Fruit fly (Drosophila melanogaster): ENCODE data around the gene CG14252.

DNA sequence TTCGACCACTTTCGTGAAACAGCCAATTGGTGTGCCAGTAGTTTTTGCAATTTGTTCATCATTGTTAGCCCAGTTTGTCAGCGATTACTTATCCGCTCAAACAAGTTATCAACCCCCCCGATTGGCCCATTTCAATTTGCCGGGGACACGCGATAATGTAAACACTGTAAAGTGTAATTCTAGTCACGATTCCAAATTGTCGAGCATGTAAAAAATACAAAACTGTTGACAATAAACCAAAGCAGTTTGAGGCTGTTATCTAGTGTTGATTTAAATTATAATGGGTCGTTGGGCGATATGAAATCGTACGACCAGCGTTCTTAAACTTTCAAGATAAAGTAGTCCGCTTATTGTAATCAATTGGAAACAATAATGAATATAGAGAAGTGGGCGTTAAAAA is 42.1 kb downstream of the CG14252 start:
- TF ChIP-seq net (GFP tag; optimal IDR thresholded peaks at IDR 0.05) (no peak), CG10669 (GFP tag; optimal IDR thresholded peaks at IDR 0.05) (no peak), CG4318 (GFP tag; optimal IDR thresholded peaks at IDR 0.05) (no peak)

Measured in whole organism, prepupa.